Worm (Caenorhabditis elegans): ENCODE measurements around the gene ZK355.2.
A peak's percentile ranks its signal among the peaks of the same experiment; 100 is the strongest.

The ZK355.2 gene

ce11 chrII:2923617-2924016 lies at the start of gene ZK355.2:
Gene ZK355.2 (plus strand): TSS chrII:2923917.
- no peak for TF ChIP-seq W03F9.2 (tag; optimal IDR thresholded peaks at IDR 0.05)
- no peak for TF ChIP-seq dao-5 (tag; optimal IDR thresholded peaks at IDR 0.05)
- TF ChIP-seq him-1 (tag; optimal IDR thresholded peaks at IDR 0.05), result no peak

ce11 chrII:2874801-2875200 lies 48.9 kb upstream of the ZK355.2 start, which contains the start of gene Y110A2AL.1:
Gene Y110A2AL.1 (plus strand): TSS chrII:2875101.
- TF ChIP-seq W03F9.2 (tag; optimal IDR thresholded peaks at IDR 0.05), result no peak
- no peak for TF ChIP-seq him-1 (tag; optimal IDR thresholded peaks at IDR 0.05)

ce11 chrII:2878909-2879308 lies 44.8 kb upstream of the ZK355.2 start:
- no peak for TF ChIP-seq dao-5 (tag; optimal IDR thresholded peaks at IDR 0.05)
- no peak for TF ChIP-seq W03F9.2 (tag; optimal IDR thresholded peaks at IDR 0.05)
- no peak for TF ChIP-seq him-1 (tag; optimal IDR thresholded peaks at IDR 0.05)

- TF ChIP-seq him-1 (tag; optimal IDR thresholded peaks at IDR 0.05) (no peak), W03F9.2 (tag; optimal IDR thresholded peaks at IDR 0.05) (no peak), dao-5 (tag; optimal IDR thresholded peaks at IDR 0.05) (no peak)
Measured at ce11 chrII:2881088-2881487, 42.6 kb upstream of the ZK355.2 start.

- no peak for TF ChIP-seq W03F9.2 (tag; optimal IDR thresholded peaks at IDR 0.05)
- no peak for TF ChIP-seq him-1 (tag; optimal IDR thresholded peaks at IDR 0.05)
- TF ChIP-seq dao-5 (tag; optimal IDR thresholded peaks at IDR 0.05), result no peak
Measured at ce11 chrII:2884810-2885209, 38.9 kb upstream of the ZK355.2 start, which contains the start of gene pigw-1. Gene pigw-1 (minus strand): TSS chrII:2884910.

- no peak for TF ChIP-seq dao-5 (tag; optimal IDR thresholded peaks at IDR 0.05)
- TF ChIP-seq him-1 (tag; optimal IDR thresholded peaks at IDR 0.05), result no peak
- TF ChIP-seq W03F9.2 (tag; optimal IDR thresholded peaks at IDR 0.05), result no peak
Measured at ce11 chrII:2885518-2886449, 37.9 kb upstream of the ZK355.2 start.

- TF ChIP-seq him-1 (tag; optimal IDR thresholded peaks at IDR 0.05) (peak; percentile 55), W03F9.2 (tag; optimal IDR thresholded peaks at IDR 0.05) (peak; percentile 71), dao-5 (tag; optimal IDR thresholded peaks at IDR 0.05) (no peak)
Measured at ce11 chrII:2888957-2889630, 34.6 kb upstream of the ZK355.2 start, which contains the start of gene pinn-1. Gene pinn-1 (minus strand): TSS chrII:2889007.

- TF ChIP-seq dao-5 (tag; optimal IDR thresholded peaks at IDR 0.05) (no peak), him-1 (tag; optimal IDR thresholded peaks at IDR 0.05) (no peak), W03F9.2 (tag; optimal IDR thresholded peaks at IDR 0.05) (no peak)
Measured at ce11 chrII:2894295-2894694, 29.4 kb upstream of the ZK355.2 start, which contains the start of gene sqv-2. Gene sqv-2 (minus strand): TSS chrII:2894395.

- TF ChIP-seq him-1 (tag; optimal IDR thresholded peaks at IDR 0.05), result no peak
- no peak for TF ChIP-seq dao-5 (tag; optimal IDR thresholded peaks at IDR 0.05)
- TF ChIP-seq W03F9.2 (tag; optimal IDR thresholded peaks at IDR 0.05), result no peak
Measured at ce11 chrII:2900248-2900647, 23.5 kb upstream of the ZK355.2 start, which contains the start of gene ubc-26. Gene ubc-26 (minus strand): TSS chrII:2900348.

ce11 chrII:2901158-2901557 lies 22.6 kb upstream of the ZK355.2 start:
- TF ChIP-seq W03F9.2 (tag; optimal IDR thresholded peaks at IDR 0.05), result no peak
- TF ChIP-seq him-1 (tag; optimal IDR thresholded peaks at IDR 0.05), result no peak
- no peak for TF ChIP-seq dao-5 (tag; optimal IDR thresholded peaks at IDR 0.05)

ce11 chrII:2903748-2904147 lies 20.0 kb upstream of the ZK355.2 start:
- TF ChIP-seq W03F9.2 (tag; optimal IDR thresholded peaks at IDR 0.05), result no peak
- no peak for TF ChIP-seq dao-5 (tag; optimal IDR thresholded peaks at IDR 0.05)
- no peak for TF ChIP-seq him-1 (tag; optimal IDR thresholded peaks at IDR 0.05)

ce11 chrII:2913505-2913904 lies 10.2 kb upstream of the ZK355.2 start, which contains the start of gene ubc-15:
Gene ubc-15 (minus strand): TSS chrII:2913605.
- TF ChIP-seq him-1 (tag; optimal IDR thresholded peaks at IDR 0.05) (no peak), W03F9.2 (tag; optimal IDR thresholded peaks at IDR 0.05) (no peak), dao-5 (tag; optimal IDR thresholded peaks at IDR 0.05) (no peak)

- TF ChIP-seq W03F9.2 (tag; optimal IDR thresholded peaks at IDR 0.05) (peak; percentile 36), him-1 (tag; optimal IDR thresholded peaks at IDR 0.05) (no peak)
Measured at ce11 chrII:2919074-2919857, 4.5 kb upstream of the ZK355.2 start, which contains the start of the genes ncap-1 and Y110A2AR.1. Gene ncap-1 (minus strand): TSS chrII:2919314. Gene Y110A2AR.1 (plus strand): TSS chrII:2919710.
